Fruit fly (Drosophila melanogaster): ENCODE results near the gene AdamTS-A.

AdamTS-A gene

DNA sequence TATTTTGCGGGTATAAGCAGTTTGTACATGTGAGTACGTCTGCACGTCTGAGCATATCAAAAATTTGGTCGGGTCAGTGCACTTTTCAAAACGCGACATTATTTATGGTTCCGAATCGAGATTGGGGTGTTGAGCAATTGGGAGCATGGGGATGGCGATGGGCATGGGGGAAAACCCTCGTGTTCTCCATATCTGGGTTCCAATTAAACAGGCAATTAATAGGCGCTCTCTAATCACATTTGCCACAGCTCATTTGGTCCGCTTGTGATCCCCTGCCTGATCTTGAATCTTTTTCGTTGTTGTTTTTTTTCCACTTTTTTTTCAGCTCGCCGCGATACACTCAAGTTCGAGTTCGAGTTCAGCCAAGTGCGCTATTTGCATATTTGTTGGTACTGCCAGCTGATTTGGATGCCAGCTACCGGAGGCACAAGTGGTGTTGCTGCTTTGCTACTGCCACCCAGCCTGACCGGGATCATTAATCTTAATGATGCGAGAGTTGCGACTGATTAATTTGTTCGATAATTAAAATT is 17.7 kb downstream of the AdamTS-A start:
- no peak for TF ChIP-seq gl (tag; optimal IDR thresholded peaks at IDR 0.05)
- no peak for TF ChIP-seq EcR (GFP tag; optimal IDR thresholded peaks at IDR 0.05)
- TF ChIP-seq fd96Ca (GFP tag; IDR thresholded peaks at IDR 0.05), result no peak
- no peak for TF ChIP-seq CG8301 (tag; optimal IDR thresholded peaks at IDR 0.05)
- TF ChIP-seq CG8159 (tag; optimal IDR thresholded peaks at IDR 0.05), result no peak
- no peak for TF ChIP-seq D1 (tag; optimal IDR thresholded peaks at IDR 0.05)
- TF ChIP-seq CG10348 (GFP tag; IDR thresholded peaks at IDR 0.05), result no peak
- TF ChIP-seq CG34367 (tag; optimal IDR thresholded peaks at IDR 0.05), result no peak
- no peak for TF ChIP-seq CG17806 (tag; optimal IDR thresholded peaks at IDR 0.05)
- no peak for TF ChIP-seq Ets98B (GFP tag; IDR thresholded peaks at IDR 0.05)
- TF ChIP-seq Pif1A (GFP tag; optimal IDR thresholded peaks at IDR 0.05), result no peak
- no peak for TF ChIP-seq rn (GFP tag; IDR thresholded peaks at IDR 0.05)
- no peak for TF ChIP-seq CG4496 (GFP tag; IDR thresholded peaks at IDR 0.05)
- no peak for TF ChIP-seq CG13204 (GFP tag; optimal IDR thresholded peaks at IDR 0.05)
- TF ChIP-seq CG9948 (tag; optimal IDR thresholded peaks at IDR 0.05), result no peak

DNA sequence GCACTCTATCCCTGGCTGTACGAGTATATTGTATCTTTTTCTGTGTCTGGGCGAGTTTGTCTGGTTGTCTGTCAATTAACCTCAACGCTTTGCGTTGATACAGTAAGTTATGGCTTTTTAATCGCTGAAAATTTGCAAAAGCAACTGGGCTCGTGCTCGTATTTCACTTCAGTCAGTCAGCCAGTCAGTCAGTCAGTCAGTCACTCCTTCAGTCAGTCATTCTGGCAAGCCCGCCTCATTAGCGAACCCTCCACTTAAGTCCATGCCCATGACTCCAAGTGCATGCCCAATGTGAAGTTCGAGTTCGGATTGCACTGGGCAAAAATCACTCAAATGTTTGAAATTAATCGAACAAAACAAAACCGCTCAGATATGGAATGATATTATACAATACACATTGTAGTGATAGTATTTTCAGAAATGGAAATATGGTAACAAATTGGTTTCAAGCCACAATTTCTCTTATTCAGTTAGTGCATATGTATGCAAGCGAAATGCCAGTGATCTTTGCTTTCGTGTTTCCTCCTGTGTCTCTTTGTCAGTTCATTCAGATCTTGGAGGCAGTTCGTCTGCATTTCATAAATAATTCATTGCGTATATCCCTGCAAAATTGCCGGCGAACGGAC is 18.5 kb downstream of the AdamTS-A start:
- no peak for TF ChIP-seq gl (tag; optimal IDR thresholded peaks at IDR 0.05)
- peak; percentile 43 for TF ChIP-seq CG17806 (tag; optimal IDR thresholded peaks at IDR 0.05)
- TF ChIP-seq CG8301 (tag; optimal IDR thresholded peaks at IDR 0.05), result peak; percentile 3
- TF ChIP-seq D1 (tag; optimal IDR thresholded peaks at IDR 0.05), result no peak
- TF ChIP-seq CG14655 (GFP tag; optimal IDR thresholded peaks at IDR 0.05), result peak; percentile 1
- peak; percentile 49 for TF ChIP-seq CG15710 (tag; optimal IDR thresholded peaks at IDR 0.05)
- peak; percentile 7 for TF ChIP-seq Pif1B (GFP tag; optimal IDR thresholded peaks at IDR 0.05)
- peak; percentile 1 for TF ChIP-seq CG34367 (tag; optimal IDR thresholded peaks at IDR 0.05)
- TF ChIP-seq CG13204 (GFP tag; optimal IDR thresholded peaks at IDR 0.05), result no peak
- peak; percentile 49 for TF ChIP-seq CG8159 (tag; optimal IDR thresholded peaks at IDR 0.05)
- TF ChIP-seq Snoo (tag; optimal IDR thresholded peaks at IDR 0.05), result peak; percentile 38
- peak; percentile 27 for TF ChIP-seq Pif1A (GFP tag; optimal IDR thresholded peaks at IDR 0.05)
- peak; percentile 13 for TF ChIP-seq CG9948 (tag; optimal IDR thresholded peaks at IDR 0.05)
- peak; percentile 67 for TF ChIP-seq EcR (GFP tag; optimal IDR thresholded peaks at IDR 0.05)

DNA sequence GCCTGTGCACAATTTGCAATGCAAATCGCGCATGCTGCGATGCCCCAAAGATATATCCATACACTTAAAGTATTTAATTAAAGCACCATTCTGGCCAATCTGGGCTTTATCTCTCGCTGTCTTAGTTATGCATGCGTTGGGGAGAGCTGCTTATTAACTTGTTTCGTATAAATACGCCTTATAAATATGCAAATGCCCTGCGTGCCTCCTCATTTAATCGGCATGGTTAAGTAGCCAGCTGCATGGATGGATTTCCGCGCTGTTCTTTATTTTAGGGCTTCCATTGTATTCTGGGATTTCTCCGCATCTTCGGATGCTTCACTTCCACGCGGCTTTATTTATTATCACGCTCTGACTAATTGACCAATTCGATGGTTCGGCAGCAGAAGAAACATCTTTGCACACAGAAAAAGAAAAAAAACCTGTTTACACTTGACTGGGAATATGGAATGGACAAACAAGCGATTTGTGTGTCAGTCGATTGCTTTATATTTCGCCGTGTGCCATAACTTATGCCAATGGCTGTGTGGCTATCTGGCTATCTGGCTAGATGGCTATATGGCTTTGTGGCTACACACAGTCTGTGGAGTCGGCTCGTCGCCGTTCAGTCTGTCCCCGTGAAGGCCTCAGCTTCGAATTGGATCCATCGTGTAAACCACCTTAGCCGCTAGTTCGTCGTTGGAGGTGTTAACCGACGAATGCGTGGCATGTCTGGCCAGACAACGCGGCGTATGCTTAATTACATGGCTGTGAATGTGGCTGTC is 24.5 kb downstream of the AdamTS-A start:
- TF ChIP-seq EcR (GFP tag; optimal IDR thresholded peaks at IDR 0.05), result peak; percentile 24
- no peak for TF ChIP-seq D1 (tag; optimal IDR thresholded peaks at IDR 0.05)
- TF ChIP-seq Pif1B (GFP tag; optimal IDR thresholded peaks at IDR 0.05), result no peak

DNA sequence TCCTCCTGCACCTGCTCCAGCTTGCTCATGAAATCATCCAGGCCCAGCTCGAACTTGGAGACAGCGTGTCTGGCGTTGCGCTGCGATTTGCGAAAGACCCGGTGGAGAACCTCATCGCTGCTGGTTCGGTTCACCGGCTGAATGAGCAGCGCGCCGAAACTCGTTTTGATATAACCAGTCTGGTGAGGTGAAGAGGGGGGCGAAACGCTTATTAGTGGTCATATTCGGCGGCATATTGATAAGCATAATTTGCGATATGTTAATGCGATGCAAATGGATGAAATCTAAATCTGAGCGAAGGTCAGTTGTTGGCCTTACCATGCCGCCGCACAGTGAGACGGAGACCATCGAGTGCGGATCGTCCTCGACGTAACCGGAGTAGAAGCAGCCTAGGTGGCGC is 27.3 kb downstream of the AdamTS-A start:
- TF ChIP-seq Snoo (tag; optimal IDR thresholded peaks at IDR 0.05) (no peak), CG32121 (GFP tag; IDR thresholded peaks at IDR 0.05) (no peak), CG8159 (tag; optimal IDR thresholded peaks at IDR 0.05) (no peak), rn (GFP tag; IDR thresholded peaks at IDR 0.05) (no peak), CG14655 (GFP tag; optimal IDR thresholded peaks at IDR 0.05) (no peak), D1 (tag; optimal IDR thresholded peaks at IDR 0.05) (no peak), Ets98B (GFP tag; IDR thresholded peaks at IDR 0.05) (no peak), Pif1A (GFP tag; optimal IDR thresholded peaks at IDR 0.05) (no peak), CG10348 (GFP tag; IDR thresholded peaks at IDR 0.05) (no peak), Pif1B (GFP tag; optimal IDR thresholded peaks at IDR 0.05) (no peak)

DNA sequence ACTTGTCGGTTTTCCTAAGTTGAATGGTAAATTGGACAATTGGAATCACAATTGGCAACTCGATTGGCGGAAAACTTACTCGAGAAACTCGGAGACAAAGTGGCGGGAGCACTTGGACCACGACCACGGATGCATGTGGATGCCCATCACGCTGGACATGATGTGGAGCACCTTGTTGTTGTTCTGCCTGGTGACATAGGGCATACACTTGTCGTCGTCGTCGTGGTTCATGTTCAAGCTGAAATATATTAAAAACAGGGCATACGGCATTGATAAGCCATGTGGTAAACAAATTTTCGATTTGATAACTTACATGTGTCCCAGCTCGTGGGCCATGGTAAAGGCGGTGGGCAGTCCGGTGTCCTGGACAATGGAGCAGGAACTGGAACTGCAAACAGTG is 28.2 kb downstream of the AdamTS-A start:
- TF ChIP-seq CG13204 (GFP tag; optimal IDR thresholded peaks at IDR 0.05) (no peak), CG12605 (GFP tag; IDR thresholded peaks at IDR 0.05) (no peak), CG15710 (tag; optimal IDR thresholded peaks at IDR 0.05) (no peak), gl (tag; optimal IDR thresholded peaks at IDR 0.05) (no peak), CG17806 (tag; optimal IDR thresholded peaks at IDR 0.05) (no peak), Ets98B (GFP tag; IDR thresholded peaks at IDR 0.05) (no peak)

DNA sequence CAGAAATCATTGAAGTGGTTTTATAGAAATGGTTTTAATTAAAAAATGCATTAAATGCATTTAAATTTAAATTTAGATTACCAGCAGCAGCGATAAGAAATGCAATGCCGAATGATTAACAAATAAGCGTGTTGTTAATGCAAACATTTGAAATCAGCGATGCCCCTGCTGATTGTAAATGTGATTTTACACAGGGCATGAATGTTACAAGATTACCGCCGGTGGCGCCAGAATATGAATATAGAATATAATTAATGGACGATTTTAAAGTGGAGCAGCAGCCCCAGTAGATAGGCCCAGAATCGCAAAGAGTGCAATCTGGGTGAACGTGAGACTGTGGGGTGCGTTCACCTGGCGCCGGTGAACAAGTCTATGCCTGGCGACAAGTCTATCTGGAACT is 29.8 kb downstream of the AdamTS-A start:
- no peak for TF ChIP-seq CG8301 (tag; optimal IDR thresholded peaks at IDR 0.05)

DNA sequence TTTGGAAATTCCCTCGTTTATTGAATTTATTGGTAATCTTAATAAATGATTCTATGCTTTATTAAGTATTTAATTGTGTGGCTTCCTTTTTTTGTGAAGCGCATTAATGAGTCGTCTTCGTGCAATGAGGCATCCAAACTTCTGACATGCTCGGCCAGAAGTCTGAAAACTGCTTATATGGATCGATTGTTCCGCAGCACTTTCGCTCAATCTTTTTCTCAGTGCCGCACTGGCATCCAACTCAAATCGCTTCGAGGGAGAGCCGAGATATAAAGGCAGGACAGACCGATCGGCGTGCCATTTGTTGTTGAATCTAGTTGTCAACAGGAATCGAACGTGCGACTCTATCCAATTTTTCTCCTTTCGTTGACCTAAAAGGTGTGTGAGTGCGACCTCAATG is 36.3 kb downstream of the AdamTS-A start, which contains the start of gene Act88F:
Act88F (plus strand) TSS at position 301 of the 400 bp plus-strand sequence.
- TF ChIP-seq CG9948 (tag; optimal IDR thresholded peaks at IDR 0.05) (no peak), CG8159 (tag; optimal IDR thresholded peaks at IDR 0.05) (no peak), EcR (GFP tag; optimal IDR thresholded peaks at IDR 0.05) (no peak), CG4496 (GFP tag; IDR thresholded peaks at IDR 0.05) (no peak), Ets98B (GFP tag; IDR thresholded peaks at IDR 0.05) (no peak)
